Worm (Caenorhabditis elegans) whole organism, early embryonic: ENCODE results near the gene F42C5.9.

ENCODE experiments used
- B0310.2 ChIP-seq: sonication (generic microtip); optimal IDR thresholded peaks from 2 replicates; lab custom pipeline; 2016; ENCODE audit warnings: mild to moderate bottlenecking, missing genetic modification characterization, missing compliant biosample characterization
- ama-1 ChIP-seq: fragments of 150-350 bp; optimal IDR thresholded peaks from 2 replicates; lab custom pipeline; 2014
- flt-1 ChIP-seq: fragments of 200-800 bp; sonication (Bioruptor generic); IDR thresholded peaks from 2 replicates; pipeline ENCODE4 v1.3.6; 2022; ENCODE audit warnings: missing genetic modification characterization, missing compliant biosample characterization
- sea-1 ChIP-seq: fragments of 200-800 bp; sonication (Bioruptor generic); conservative IDR thresholded peaks from 2 replicates; pipeline ENCODE4 v1.3.6; 2022; ENCODE audit warnings: missing genetic modification characterization, missing compliant biosample characterization
- tbx-37 ChIP-seq: fragments of 200-800 bp; sonication (Bioruptor generic); conservative IDR thresholded peaks from 2 replicates; pipeline ENCODE4 v1.3.6; 2022; ENCODE audit warnings: missing genetic modification reagents, missing genetic modification characterization, missing compliant biosample characterization

- peak; percentile 38; the same call in 1 of the 2 replicates for TF ChIP-seq flt-1 (GFP tag; lab: Robert Waterston, UW)
- TF ChIP-seq ama-1 (lab: Kevin White, UChicago) = no peak
- TF ChIP-seq B0310.2 = no peak
- TF ChIP-seq tbx-37 (GFP tag; lab: Robert Waterston, UW) = no peak
- no peak; the same call in 1 of the 2 replicates for TF ChIP-seq sea-1 (GFP tag; lab: Robert Waterston, UW)
These were observed 27.1 kb upstream of the F42C5.9 start for ce11 chrIV:7344020-7344419.
